Worm (Caenorhabditis elegans) whole organism, young adult: Measurements from ENCODE around the gene Y48B6A.10.

Experiments
- B0261.1 ChIP-seq: sonication (generic microtip); optimal IDR thresholded peaks from 2 replicates; lab custom pipeline; 2016; ENCODE audit warnings: mild to moderate bottlenecking, missing genetic modification characterization, moderate library complexity, missing compliant biosample characterization
- B0336.3 ChIP-seq: fragments of 200-800 bp; sonication (Bioruptor generic); IDR thresholded peaks from 2 replicates; pipeline ENCODE4 v1.3.6; 2022; ENCODE audit warnings: missing genetic modification characterization, missing compliant biosample characterization
- C17E4.6 ChIP-seq: fragments of 200-800 bp; sonication (Bioruptor generic); IDR thresholded peaks from 2 replicates; pipeline ENCODE4 v1.3.6; 2022; ENCODE audit warnings: missing genetic modification reagents, missing genetic modification characterization, missing compliant biosample characterization
- F10E7.11 ChIP-seq: sonication (generic microtip); optimal IDR thresholded peaks from 2 replicates; lab custom pipeline; 2017; ENCODE audit warnings: mild to moderate bottlenecking, missing genetic modification characterization, moderate library complexity, missing compliant biosample characterization
- F22D6.2 ChIP-seq: sonication (generic microtip); optimal IDR thresholded peaks from 2 replicates; lab custom pipeline; 2016; ENCODE audit warnings: mild to moderate bottlenecking, missing genetic modification characterization, missing compliant biosample characterization
- F33H1.4 ChIP-seq: fragments of 200-800 bp; sonication (Bioruptor generic); IDR thresholded peaks from 2 replicates; pipeline ENCODE4 v1.3.6; 2022; ENCODE audit warnings: missing genetic modification reagents, missing genetic modification characterization, missing compliant biosample characterization
- F49E8.2 ChIP-seq: sonication (generic microtip); optimal IDR thresholded peaks from 3 replicates; lab custom pipeline; 2017; ENCODE audit warnings: missing genetic modification characterization, mild to moderate bottlenecking, missing compliant biosample characterization, antibody characterized with exemption, moderate library complexity; ENCODE audit not compliant: insufficient read depth
- F55B11.4 ChIP-seq: sonication (generic microtip); optimal IDR thresholded peaks from 2 replicates; lab custom pipeline; 2016; ENCODE audit warnings: missing compliant biosample characterization, missing genetic modification characterization, borderline replicate concordance; ENCODE audit not compliant: insufficient read depth
- F57A8.1 ChIP-seq: fragments of 200-800 bp; sonication (Bioruptor generic); optimal IDR thresholded peaks from 2 replicates; lab custom pipeline; 2018; ENCODE audit warnings: mild to moderate bottlenecking, missing genetic modification characterization, moderate library complexity, missing compliant biosample characterization
- K11D2.4 ChIP-seq: fragments of 200-800 bp; sonication (Bioruptor generic); IDR thresholded peaks from 2 replicates; pipeline ENCODE4 v1.3.6; 2022; ENCODE audit warnings: missing genetic modification reagents, missing genetic modification characterization, missing compliant biosample characterization
- T07F8.4 ChIP-seq: sonication (generic microtip); optimal IDR thresholded peaks from 2 replicates; lab custom pipeline; 2016; ENCODE audit warnings: mild to moderate bottlenecking, missing genetic modification characterization, moderate library complexity, missing compliant biosample characterization
- Y53G8AR.9 ChIP-seq: fragments of 200-800 bp; sonication (Bioruptor generic); conservative IDR thresholded peaks from 2 replicates; pipeline ENCODE4 v1.3.6; 2022; ENCODE audit warnings: missing genetic modification reagents, missing genetic modification characterization, missing compliant biosample characterization
- Y56A3A.18 ChIP-seq: fragments of 200-800 bp; sonication (Bioruptor generic); IDR thresholded peaks from 2 replicates; pipeline ENCODE4 v1.3.6; 2022; ENCODE audit warnings: missing genetic modification reagents, missing genetic modification characterization, missing compliant biosample characterization
- Y67H2A.10 ChIP-seq: fragments of 200-800 bp; sonication (Bioruptor generic); conservative IDR thresholded peaks from 2 replicates; pipeline ENCODE4 v1.3.6; 2022; ENCODE audit warnings: missing genetic modification reagents, missing genetic modification characterization, missing compliant biosample characterization
- Y79H2A.3 ChIP-seq: fragments of 200-800 bp; sonication (Bioruptor generic); conservative IDR thresholded peaks from 2 replicates; pipeline ENCODE4 v1.3.6; 2022; ENCODE audit warnings: missing genetic modification reagents, missing genetic modification characterization, missing compliant biosample characterization
- aptf-3 ChIP-seq: fragments of 200-800 bp; sonication (Bioruptor generic); IDR thresholded peaks from 2 replicates; pipeline ENCODE4 v1.3.6; 2022; ENCODE audit warnings: missing genetic modification characterization, missing compliant biosample characterization
- atf-7 ChIP-seq: sonication (generic microtip); optimal IDR thresholded peaks from 2 replicates; lab custom pipeline; 2017; ENCODE audit warnings: mild to moderate bottlenecking, missing genetic modification characterization, missing compliant biosample characterization
- bed-1 ChIP-seq: fragments of 200-800 bp; sonication (Bioruptor generic); IDR thresholded peaks from 2 replicates; pipeline ENCODE4 v1.3.6; 2022; ENCODE audit warnings: missing genetic modification reagents, missing genetic modification characterization, missing compliant biosample characterization
- bed-2 ChIP-seq: fragments of 200-800 bp; sonication (Bioruptor generic); IDR thresholded peaks from 2 replicates; pipeline ENCODE4 v1.3.6; 2022; ENCODE audit warnings: missing genetic modification reagents, missing genetic modification characterization, missing compliant biosample characterization
- ccch-3 ChIP-seq: fragments of 200-800 bp; sonication (Bioruptor generic); optimal IDR thresholded peaks from 2 replicates; lab custom pipeline; 2018; ENCODE audit warnings: mild to moderate bottlenecking, missing genetic modification characterization, missing compliant biosample characterization
- cebp-2 ChIP-seq: fragments of 200-800 bp; sonication (Bioruptor generic); IDR thresholded peaks from 2 replicates; pipeline ENCODE4 v1.3.6; 2022; ENCODE audit warnings: missing genetic modification characterization, missing compliant biosample characterization
- ceh-27 ChIP-seq: fragments of 200-800 bp; sonication (Bioruptor generic); optimal IDR thresholded peaks from 2 replicates; lab custom pipeline; 2018; ENCODE audit warnings: mild to moderate bottlenecking, missing genetic modification characterization, moderate library complexity, missing compliant biosample characterization
- chd-7 ChIP-seq: sonication (generic microtip); optimal IDR thresholded peaks from 2 replicates; lab custom pipeline; 2016; ENCODE audit warnings: mild to moderate bottlenecking, missing genetic modification characterization, moderate library complexity, missing compliant biosample characterization
- efl-1 ChIP-seq: fragments of 150-350 bp; optimal IDR thresholded peaks from 2 replicates; lab custom pipeline; 2014; ENCODE audit warnings: missing biosample characterization, missing genetic modification reagents, missing genetic modification characterization
- egl-18 ChIP-seq: fragments of 200-800 bp; sonication (Bioruptor generic); IDR thresholded peaks from 2 replicates; pipeline ENCODE4 v1.3.6; 2022; ENCODE audit warnings: missing genetic modification reagents, missing genetic modification characterization, missing compliant biosample characterization
- ekl-4 ChIP-seq: fragments of 200-800 bp; sonication (Bioruptor generic); IDR thresholded peaks from 2 replicates; pipeline ENCODE4 v1.3.6; 2022; ENCODE audit warnings: missing genetic modification reagents, missing genetic modification characterization, missing compliant biosample characterization
- hrde-1 ChIP-seq: sonication (generic microtip); optimal IDR thresholded peaks from 2 replicates; lab custom pipeline; 2016; ENCODE audit warnings: missing genetic modification characterization, mild to moderate bottlenecking, missing compliant biosample characterization, moderate library complexity, missing genotype, missing genetic modification reagents, borderline replicate concordance
- hsf-1 ChIP-seq: fragments of 200-800 bp; sonication (Bioruptor generic); IDR thresholded peaks from 2 replicates; pipeline ENCODE4 v1.3.6; 2022; ENCODE audit warnings: missing genetic modification reagents, missing genetic modification characterization, missing compliant biosample characterization
- let-526 ChIP-seq: fragments of 200-800 bp; sonication (Bioruptor generic); IDR thresholded peaks from 2 replicates; pipeline ENCODE4 v1.3.6; 2022; ENCODE audit warnings: missing genetic modification reagents, missing genetic modification characterization, missing compliant biosample characterization
- lin-26 ChIP-seq: fragments of 200-800 bp; sonication (Bioruptor generic); IDR thresholded peaks from 2 replicates; pipeline ENCODE4 v1.3.6; 2022; ENCODE audit warnings: missing genetic modification reagents, missing genetic modification characterization, missing compliant biosample characterization
- lin-35 ChIP-seq, 3 experiments: fragments of 150-350 bp in 2 of 3; sonication (generic microtip) in 1 of 3; optimal IDR thresholded peaks; 2 replicates each; lab custom pipeline; 2014 to 2018; ENCODE audit warnings: missing biosample characterization in 3 of 3, missing genetic modification characterization in 3 of 3, missing genetic modification reagents in 3 of 3
- madf-6 ChIP-seq: fragments of 200-800 bp; sonication (Bioruptor generic); IDR thresholded peaks from 2 replicates; pipeline ENCODE4 v1.3.6; 2022; ENCODE audit warnings: missing genetic modification reagents, missing genetic modification characterization, missing compliant biosample characterization
- madf-8 ChIP-seq: fragments of 200-800 bp; sonication (Bioruptor generic); conservative IDR thresholded peaks from 2 replicates; pipeline ENCODE4 v1.3.6; 2022; ENCODE audit warnings: missing genetic modification reagents, missing genetic modification characterization, missing compliant biosample characterization
- mcd-1 ChIP-seq: fragments of 200-800 bp; sonication (Bioruptor generic); IDR thresholded peaks from 2 replicates; pipeline ENCODE4 v1.3.6; 2022; ENCODE audit warnings: missing genetic modification reagents, missing genetic modification characterization, missing compliant biosample characterization
- nfya-1 ChIP-seq: sonication (generic microtip); optimal IDR thresholded peaks from 2 replicates; lab custom pipeline; 2017; ENCODE audit warnings: antibody characterized with exemption, missing compliant biosample characterization, missing genetic modification characterization, borderline replicate concordance; ENCODE audit not compliant: insufficient read depth
- nfyb-1 ChIP-seq: fragments of 200-800 bp; sonication (Bioruptor generic); IDR thresholded peaks from 2 replicates; pipeline ENCODE4 v1.3.6; 2022; ENCODE audit warnings: missing genetic modification reagents, missing genetic modification characterization, missing compliant biosample characterization
- nhr-120 ChIP-seq: fragments of 200-800 bp; sonication (Bioruptor generic); IDR thresholded peaks from 2 replicates; pipeline ENCODE4 v1.3.6; 2022; ENCODE audit warnings: missing genetic modification characterization, missing compliant biosample characterization
- nhr-27 ChIP-seq: fragments of 200-800 bp; sonication (Bioruptor generic); optimal IDR thresholded peaks from 2 replicates; lab custom pipeline; 2018; ENCODE audit warnings: mild to moderate bottlenecking, missing genetic modification characterization, moderate library complexity, missing compliant biosample characterization
- nhr-80 ChIP-seq: sonication (generic microtip); optimal IDR thresholded peaks from 2 replicates; lab custom pipeline; 2016; ENCODE audit warnings: missing genetic modification characterization, missing compliant biosample characterization
- pbrm-1 ChIP-seq: fragments of 200-800 bp; sonication (Bioruptor generic); IDR thresholded peaks from 2 replicates; pipeline ENCODE4 v1.3.6; 2022; ENCODE audit warnings: missing genetic modification reagents, missing genetic modification characterization, missing compliant biosample characterization
- sdz-38 ChIP-seq: sonication (generic microtip); optimal IDR thresholded peaks from 2 replicates; lab custom pipeline; 2016; ENCODE audit warnings: missing genotype, missing genetic modification characterization, missing compliant biosample characterization
- snpc-1.3 ChIP-seq: sonication (generic microtip); optimal IDR thresholded peaks from 2 replicates; lab custom pipeline; 2017; ENCODE audit warnings: missing genetic modification characterization, mild to moderate bottlenecking, missing compliant biosample characterization, antibody characterized with exemption, moderate library complexity, missing genotype, missing genetic modification reagents; ENCODE audit not compliant: insufficient read depth
- tbx-9 ChIP-seq: sonication (generic microtip); optimal IDR thresholded peaks from 2 replicates; lab custom pipeline; 2016; ENCODE audit warnings: borderline replicate concordance, missing genetic modification characterization, inconsistent platforms, missing compliant biosample characterization
- zfh-2 ChIP-seq: fragments of 200-800 bp; sonication (Bioruptor generic); conservative IDR thresholded peaks from 2 replicates; pipeline ENCODE4 v1.3.6; 2022; ENCODE audit warnings: missing genetic modification reagents, missing genetic modification characterization, missing compliant biosample characterization
- zim-3 ChIP-seq: sonication (generic microtip); optimal IDR thresholded peaks from 2 replicates; lab custom pipeline; 2017; ENCODE audit warnings: mild to moderate bottlenecking, missing genetic modification characterization, moderate library complexity, missing compliant biosample characterization
- ztf-3 ChIP-seq: fragments of 200-800 bp; sonication (Bioruptor generic); optimal IDR thresholded peaks from 2 replicates; lab custom pipeline; 2018; ENCODE audit warnings: mild to moderate bottlenecking, missing genetic modification characterization, missing compliant biosample characterization

The Y48B6A.10 gene

ce11 chrII:14250147-14250965, 36.1 kb downstream of the Y48B6A.10 start, which contains the start of gene hmg-1.1 (continued):
- peak; percentile 13; the same call in 1 of the 2 replicates for TF ChIP-seq C17E4.6 (GFP tag; lab: Robert Waterston, UW)
- no peak for TF ChIP-seq T07F8.4 (tag; lab: Kevin White, UChicago)
- no peak for TF ChIP-seq madf-6
- peak; percentile 56; the same call in 1 of the 2 replicates for TF ChIP-seq lin-26 (GFP tag; lab: Robert Waterston, UW)
- no peak for TF ChIP-seq hrde-1 (tag; lab: Kevin White, UChicago)
- no peak; the same call in 1 of the 2 replicates for TF ChIP-seq Y53G8AR.9 (GFP tag; lab: Robert Waterston, UW)
- no peak for TF ChIP-seq F22D6.2 (tag; lab: Kevin White, UChicago)
- TF ChIP-seq Y67H2A.10, result no peak
- no peak for TF ChIP-seq Y79H2A.3 (GFP tag; lab: Robert Waterston, UW)
- TF ChIP-seq K11D2.4 (GFP tag; lab: Robert Waterston, UW), result peak; percentile 19; the same call in 1 of the 2 replicates
- no peak for TF ChIP-seq nhr-27 (tag; lab: Kevin White, UChicago)
- no peak for TF ChIP-seq bed-1 (GFP tag; lab: Robert Waterston, UW)
- no peak for TF ChIP-seq efl-1 (GFP tag; lab: Kevin White, UChicago)
- TF ChIP-seq F55B11.4 (tag; lab: Kevin White, UChicago), result no peak
- TF ChIP-seq madf-8, result no peak
- TF ChIP-seq nfya-1 (tag; lab: Kevin White, UChicago), result no peak
- peak; percentile 14; the same call in 1 of the 2 replicates for TF ChIP-seq pbrm-1 (GFP tag; lab: Robert Waterston, UW)
- no peak for TF ChIP-seq F49E8.2 (tag; lab: Kevin White, UChicago)
- TF ChIP-seq hsf-1, result 0 out of 2 replicates have a peak, but pooled peaks have one; percentile 7
- no peak for TF ChIP-seq tbx-9 (tag; lab: Kevin White, UChicago)
- no peak for TF ChIP-seq nhr-120
- TF ChIP-seq zfh-2 (GFP tag; lab: Robert Waterston, UW), result peak; percentile 87
- TF ChIP-seq ztf-3 (GFP tag; lab: Kevin White, UChicago), result no peak
- TF ChIP-seq nfyb-1, result no peak; the same call in 1 of the 2 replicates
- peak; percentile 63 for TF ChIP-seq atf-7 (tag; lab: Kevin White, UChicago)
- TF ChIP-seq chd-7 (tag; lab: Kevin White, UChicago), result peak; percentile 70
- no peak for TF ChIP-seq sdz-38 (tag; lab: Kevin White, UChicago)
- TF ChIP-seq egl-18 (GFP tag; lab: Robert Waterston, UW), result no peak
- TF ChIP-seq lin-35 (GFP tag; optimal IDR thresholded peaks at IDR 0.05; lab: Kevin White, UChicago), result peak in 1 of 3 experiments; percentile 75
- TF ChIP-seq F10E7.11, result no peak
- TF ChIP-seq F33H1.4 (GFP tag; lab: Robert Waterston, UW), result no peak
- TF ChIP-seq mcd-1, result peak; percentile 69
- no peak for TF ChIP-seq F57A8.1 (GFP tag; lab: Kevin White, UChicago)
- 0 out of 2 replicates have a peak, but pooled peaks have one; percentile 38 for TF ChIP-seq let-526 (GFP tag; lab: Robert Waterston, UW)
- TF ChIP-seq ekl-4 (GFP tag; lab: Robert Waterston, UW), result 0 out of 2 replicates have a peak, but pooled peaks have one; percentile 54
- no peak for TF ChIP-seq aptf-3
- peak; percentile 93 for TF ChIP-seq nhr-80
- peak; percentile 83; the same call in 1 of the 2 replicates for TF ChIP-seq cebp-2
- TF ChIP-seq zim-3 (tag; lab: Kevin White, UChicago), result peak; percentile 29
- no peak for TF ChIP-seq Y56A3A.18
- TF ChIP-seq snpc-1.3 (tag; lab: Kevin White, UChicago), result no peak
- TF ChIP-seq bed-2, result no peak
- peak; percentile 87 for TF ChIP-seq ceh-27
- no peak for TF ChIP-seq ccch-3 (GFP tag; lab: Kevin White, UChicago)
- no peak for TF ChIP-seq B0261.1 (tag; lab: Kevin White, UChicago)
- peak; percentile 57 for TF ChIP-seq B0336.3
